Worm (Caenorhabditis elegans): Measurements from ENCODE around the gene F35E12.9.

The F35E12.9 gene

DNA sequence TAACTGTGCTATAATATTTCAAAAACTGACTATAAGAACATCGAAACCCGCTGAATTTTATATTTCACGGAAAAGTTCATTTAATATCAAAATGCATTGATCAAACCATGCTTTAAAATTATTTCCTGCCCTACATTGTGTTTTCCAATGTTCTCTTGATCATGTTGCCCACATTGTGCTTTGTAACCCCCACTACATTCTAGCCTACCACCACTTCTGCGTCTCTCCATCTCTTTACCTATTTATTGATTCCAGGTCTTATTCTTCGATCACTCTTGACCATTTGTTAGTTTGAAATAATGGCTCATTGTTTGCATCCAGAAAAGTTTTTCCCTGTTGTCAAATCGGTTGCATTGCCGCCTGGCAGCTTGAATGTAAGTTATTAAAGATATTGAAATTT is 37.3 kb upstream of the F35E12.9 start, which contains the start of gene decr-1.1:
Gene decr-1.1 (plus strand): TSS at position 210 of the 400 bp plus-strand sequence.
- TF ChIP-seq ceh-39 (tag; optimal IDR thresholded peaks at IDR 0.05) (no peak), nhr-12 (tag; optimal IDR thresholded peaks at IDR 0.05) (peak; percentile 19)

DNA sequence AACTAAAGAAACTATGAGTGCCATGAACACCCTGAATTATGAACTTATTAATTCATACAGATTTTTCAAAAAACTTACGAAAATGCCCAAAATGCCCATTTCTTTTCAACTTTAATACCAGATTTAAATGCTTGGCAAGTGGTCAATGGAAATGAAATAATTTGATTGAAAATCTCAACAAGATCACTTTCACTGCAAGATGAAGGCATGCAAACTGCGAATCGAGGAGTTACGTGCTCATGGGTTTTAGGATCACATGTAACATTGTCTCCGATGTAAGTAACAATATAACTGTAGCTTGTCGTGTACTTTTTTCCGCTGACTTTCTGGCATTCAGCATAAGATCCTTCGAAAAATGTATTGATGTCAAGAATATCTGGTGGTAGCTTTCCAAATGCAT is 36.0 kb upstream of the F35E12.9 start:
- no peak for TF ChIP-seq pha-4 (tag; optimal IDR thresholded peaks at IDR 0.05)
- TF ChIP-seq nhr-28 (tag; optimal IDR thresholded peaks at IDR 0.05): no peak
- TF ChIP-seq ztf-11 (tag; optimal IDR thresholded peaks at IDR 0.05): no peak
- TF ChIP-seq drap-1 (GFP tag; optimal IDR thresholded peaks at IDR 0.05): no peak
- no peak for TF ChIP-seq ces-1 (GFP tag; optimal IDR thresholded peaks at IDR 0.05)
- TF ChIP-seq nhr-76 (tag; optimal IDR thresholded peaks at IDR 0.05): no peak
- no peak for TF ChIP-seq ham-2 (GFP tag; optimal IDR thresholded peaks at IDR 0.05)
- TF ChIP-seq bed-3 (GFP tag; optimal IDR thresholded peaks at IDR 0.05): no peak
- no peak for TF ChIP-seq sptf-1 (tag; optimal IDR thresholded peaks at IDR 0.05)
- TF ChIP-seq nhr-2 (tag; optimal IDR thresholded peaks at IDR 0.05): no peak
- no peak for TF ChIP-seq unc-120 (tag; optimal IDR thresholded peaks at IDR 0.05; ENCODE audit: poor library complexity, severe bottlenecking)
- no peak for TF ChIP-seq flh-1 (GFP tag; optimal IDR thresholded peaks at IDR 0.05)

ce11 chrV:13777857-13778256 is 32.9 kb upstream of the F35E12.9 start, which contains the start of gene F53C11.9:
TSS of gene F53C11.9 (plus strand) at chrV:13778015.
- TF ChIP-seq unc-62 (GFP tag; optimal IDR thresholded peaks at IDR 0.05): peak; percentile 34
- TF ChIP-seq sem-2 (GFP tag; optimal IDR thresholded peaks at IDR 0.05): no peak
- no peak for TF ChIP-seq drap-1 (GFP tag; optimal IDR thresholded peaks at IDR 0.05)

ce11 chrV:13775529-13775928 is 30.6 kb upstream of the F35E12.9 start, which contains the start of gene F53C11.1:
TSS of gene F53C11.1 (plus strand) at chrV:13775796.
- TF ChIP-seq cnd-1 (tag; optimal IDR thresholded peaks at IDR 0.05) (no peak), hlh-1 (tag; optimal IDR thresholded peaks at IDR 0.05) (no peak), unc-39 (tag; optimal IDR thresholded peaks at IDR 0.05) (no peak), ham-2 (GFP tag; optimal IDR thresholded peaks at IDR 0.05) (no peak), ceh-43 (GFP tag; optimal IDR thresholded peaks at IDR 0.05) (no peak), mab-5 (tag; optimal IDR thresholded peaks at IDR 0.05) (no peak), nhr-237 (tag; optimal IDR thresholded peaks at IDR 0.05) (no peak)

- TF ChIP-seq zip-8 (tag; optimal IDR thresholded peaks at IDR 0.05) (no peak), sem-2 (GFP tag; optimal IDR thresholded peaks at IDR 0.05) (no peak), snpc-4 (tag; optimal IDR thresholded peaks at IDR 0.05) (no peak), M03D4.4 (tag; optimal IDR thresholded peaks at IDR 0.05) (no peak), nhr-76 (tag; optimal IDR thresholded peaks at IDR 0.05) (no peak), ceh-39 (tag; optimal IDR thresholded peaks at IDR 0.05) (no peak), nhr-237 (tag; optimal IDR thresholded peaks at IDR 0.05) (no peak), ztf-11 (tag; optimal IDR thresholded peaks at IDR 0.05) (no peak), blmp-1 (tag; optimal IDR thresholded peaks at IDR 0.05) (no peak), unc-120 (tag; optimal IDR thresholded peaks at IDR 0.05; ENCODE audit: poor library complexity, severe bottlenecking) (no peak), sptf-1 (tag; optimal IDR thresholded peaks at IDR 0.05) (no peak)
Measured at ce11 chrV:13771209-13771608, 26.3 kb upstream of the F35E12.9 start, which contains the start of gene F20G2.5. TSS of gene F20G2.5 (plus strand) at chrV:13771509.

- TF ChIP-seq mab-5 (tag; optimal IDR thresholded peaks at IDR 0.05) (no peak), ham-2 (GFP tag; optimal IDR thresholded peaks at IDR 0.05) (no peak), cnd-1 (tag; optimal IDR thresholded peaks at IDR 0.05) (no peak), elt-1 (tag; optimal IDR thresholded peaks at IDR 0.05; ENCODE audit: borderline replicate concordance, insufficient read depth) (no peak), ztf-11 (tag; optimal IDR thresholded peaks at IDR 0.05) (no peak), nhr-76 (tag; optimal IDR thresholded peaks at IDR 0.05) (no peak)
Measured at ce11 chrV:13768941-13769436, 24.1 kb upstream of the F35E12.9 start, which contains the start of gene nas-24. TSS of gene nas-24 (plus strand) at chrV:13769386.

DNA sequence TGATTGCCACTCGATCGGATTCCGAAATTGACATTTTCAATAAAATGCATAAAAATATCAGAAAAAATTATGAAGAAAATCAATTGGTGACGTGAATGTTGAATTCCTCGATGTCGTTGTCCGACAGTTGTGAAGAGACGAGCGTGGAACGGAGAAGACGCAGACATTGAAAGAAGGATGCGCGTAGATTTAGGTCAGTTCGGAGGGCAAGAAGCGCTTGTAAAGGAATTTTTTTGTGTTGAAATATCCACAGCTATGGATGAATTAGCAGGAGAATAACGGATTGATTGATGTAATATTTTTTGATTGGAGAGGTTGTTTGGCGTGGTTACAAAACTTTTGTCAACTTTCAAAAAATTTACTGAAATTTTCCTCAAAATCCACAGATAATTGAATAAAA is 23.5 kb upstream of the F35E12.9 start, which contains the start of gene F20G2.3:
Gene F20G2.3 (minus strand): TSS at position 101 of the 400 bp plus-strand sequence.
- no peak for TF ChIP-seq unc-62 (GFP tag; optimal IDR thresholded peaks at IDR 0.05)
- TF ChIP-seq zip-8 (tag; optimal IDR thresholded peaks at IDR 0.05): no peak
- no peak for TF ChIP-seq mls-2 (tag; optimal IDR thresholded peaks at IDR 0.05)
